Worm (Caenorhabditis elegans) whole organism, young adult: ENCODE results near the gene T05H4.3.
A peak's percentile ranks its signal among the peaks of the same experiment; 100 is the strongest.

Source experiments
- B0019.2 ChIP-seq: fragments of 200-800 bp; sonication (Bioruptor generic); conservative IDR thresholded peaks from 2 replicates; pipeline ENCODE4 v1.3.6; 2022; ENCODE audit warnings: missing genetic modification reagents, missing genetic modification characterization, missing compliant biosample characterization
- B0261.1 ChIP-seq: sonication (generic microtip); optimal IDR thresholded peaks from 2 replicates; lab custom pipeline; 2016; ENCODE audit warnings: mild to moderate bottlenecking, missing genetic modification characterization, moderate library complexity, missing compliant biosample characterization
- D2030.7 ChIP-seq: fragments of 200-800 bp; sonication (Bioruptor generic); IDR thresholded peaks from 2 replicates; pipeline ENCODE4 v1.3.6; 2022; ENCODE audit warnings: missing genetic modification reagents, missing genetic modification characterization, missing compliant biosample characterization
- F10E7.11 ChIP-seq: sonication (generic microtip); optimal IDR thresholded peaks from 2 replicates; lab custom pipeline; 2017; ENCODE audit warnings: mild to moderate bottlenecking, missing genetic modification characterization, moderate library complexity, missing compliant biosample characterization
- F33H1.4 ChIP-seq: fragments of 200-800 bp; sonication (Bioruptor generic); IDR thresholded peaks from 2 replicates; pipeline ENCODE4 v1.3.6; 2022; ENCODE audit warnings: missing genetic modification reagents, missing genetic modification characterization, missing compliant biosample characterization
- F37B4.10 ChIP-seq: fragments of 200-800 bp; sonication (Bioruptor generic); IDR thresholded peaks from 2 replicates; pipeline ENCODE4 v1.3.6; 2022; ENCODE audit warnings: missing genetic modification characterization, missing compliant biosample characterization
- F49E8.2 ChIP-seq: sonication (generic microtip); optimal IDR thresholded peaks from 3 replicates; lab custom pipeline; 2017; ENCODE audit warnings: missing genetic modification characterization, mild to moderate bottlenecking, missing compliant biosample characterization, antibody characterized with exemption, moderate library complexity; ENCODE audit not compliant: insufficient read depth
- Y53F4B.3 ChIP-seq: fragments of 200-800 bp; sonication (Bioruptor generic); IDR thresholded peaks from 2 replicates; pipeline ENCODE4 v1.3.6; 2022; ENCODE audit warnings: missing genetic modification reagents, missing genetic modification characterization, missing compliant biosample characterization
- Y53G8AR.9 ChIP-seq: fragments of 200-800 bp; sonication (Bioruptor generic); conservative IDR thresholded peaks from 2 replicates; pipeline ENCODE4 v1.3.6; 2022; ENCODE audit warnings: missing genetic modification reagents, missing genetic modification characterization, missing compliant biosample characterization
- Y95B8A.8 ChIP-seq: fragments of 200-800 bp; sonication (Bioruptor generic); IDR thresholded peaks from 2 replicates; pipeline ENCODE4 v1.3.6; 2022; ENCODE audit warnings: missing genetic modification reagents, missing genetic modification characterization, missing compliant biosample characterization
- ZK185.1 ChIP-seq: sonication (generic microtip); optimal IDR thresholded peaks from 2 replicates; lab custom pipeline; 2016; ENCODE audit warnings: mild to moderate bottlenecking, missing genetic modification characterization, missing compliant biosample characterization; ENCODE audit not compliant: poor library complexity, severe bottlenecking
- aptf-2 ChIP-seq: fragments of 200-800 bp; sonication (Bioruptor generic); conservative IDR thresholded peaks from 2 replicates; pipeline ENCODE4 v1.3.6; 2022; ENCODE audit warnings: missing genetic modification reagents, missing genetic modification characterization, missing compliant biosample characterization
- bed-1 ChIP-seq: fragments of 200-800 bp; sonication (Bioruptor generic); IDR thresholded peaks from 2 replicates; pipeline ENCODE4 v1.3.6; 2022; ENCODE audit warnings: missing genetic modification reagents, missing genetic modification characterization, missing compliant biosample characterization
- ccch-3 ChIP-seq: fragments of 200-800 bp; sonication (Bioruptor generic); optimal IDR thresholded peaks from 2 replicates; lab custom pipeline; 2018; ENCODE audit warnings: mild to moderate bottlenecking, missing genetic modification characterization, missing compliant biosample characterization
- cebp-1 ChIP-seq, 2 experiments: fragments of 200-800 bp in 1 of 2; sonication (Bioruptor generic) in 1 of 2; sonication (generic microtip) in 1 of 2; IDR thresholded peaks in 1 of 2; optimal IDR thresholded peaks in 1 of 2; 2 replicates each; pipeline versions ENCODE4 v1.3.6 to Lab custom; 2017 to 2022; ENCODE audit warnings: missing compliant biosample characterization in 2 of 2, missing genetic modification characterization in 2 of 2, mild to moderate bottlenecking in 1 of 2, missing genetic modification reagents in 1 of 2, moderate library complexity in 1 of 2
- ceh-27 ChIP-seq: fragments of 200-800 bp; sonication (Bioruptor generic); optimal IDR thresholded peaks from 2 replicates; lab custom pipeline; 2018; ENCODE audit warnings: mild to moderate bottlenecking, missing genetic modification characterization, moderate library complexity, missing compliant biosample characterization
- dox-1 ChIP-seq: fragments of 200-800 bp; sonication (Bioruptor generic); IDR thresholded peaks from 2 replicates; pipeline ENCODE4 v1.3.6; 2022; ENCODE audit warnings: missing genetic modification reagents, missing genetic modification characterization, missing compliant biosample characterization
- egl-18 ChIP-seq: fragments of 200-800 bp; sonication (Bioruptor generic); IDR thresholded peaks from 2 replicates; pipeline ENCODE4 v1.3.6; 2022; ENCODE audit warnings: missing genetic modification reagents, missing genetic modification characterization, missing compliant biosample characterization
- egrh-3 ChIP-seq: fragments of 200-800 bp; sonication (Bioruptor generic); IDR thresholded peaks from 2 replicates; pipeline ENCODE4 v1.3.6; 2022; ENCODE audit warnings: missing genetic modification reagents, missing genetic modification characterization, missing compliant biosample characterization
- ekl-4 ChIP-seq: fragments of 200-800 bp; sonication (Bioruptor generic); IDR thresholded peaks from 2 replicates; pipeline ENCODE4 v1.3.6; 2022; ENCODE audit warnings: missing genetic modification reagents, missing genetic modification characterization, missing compliant biosample characterization
- gei-17 ChIP-seq: fragments of 200-800 bp; sonication (Bioruptor generic); optimal IDR thresholded peaks from 2 replicates; lab custom pipeline; 2018; ENCODE audit warnings: mild to moderate bottlenecking, missing genetic modification characterization, missing compliant biosample characterization
- him-1 ChIP-seq: sonication (generic microtip); optimal IDR thresholded peaks from 2 replicates; lab custom pipeline; 2016; ENCODE audit warnings: missing genotype, missing genetic modification reagents, missing genetic modification characterization, missing compliant biosample characterization
- hlh-12 ChIP-seq: sonication (generic microtip); optimal IDR thresholded peaks from 2 replicates; lab custom pipeline; 2016; ENCODE audit warnings: missing genetic modification characterization, missing compliant biosample characterization
- hmg-1.2 ChIP-seq: fragments of 200-800 bp; sonication (Bioruptor generic); IDR thresholded peaks from 2 replicates; pipeline ENCODE4 v1.3.6; 2022; ENCODE audit warnings: missing genetic modification reagents, missing genetic modification characterization, missing compliant biosample characterization
- hmg-20 ChIP-seq: fragments of 200-800 bp; sonication (Bioruptor generic); IDR thresholded peaks from 2 replicates; pipeline ENCODE4 v1.3.6; 2022; ENCODE audit warnings: missing genetic modification reagents, missing genetic modification characterization, missing compliant biosample characterization
- lag-1 ChIP-seq: fragments of 200-800 bp; sonication (Bioruptor generic); IDR thresholded peaks from 2 replicates; pipeline ENCODE4 v1.3.6; 2022; ENCODE audit warnings: missing genetic modification reagents, missing genetic modification characterization, missing compliant biosample characterization
- lin-54 ChIP-seq: fragments of 200-800 bp; sonication (Bioruptor generic); optimal IDR thresholded peaks from 2 replicates; lab custom pipeline; 2018; ENCODE audit warnings: mild to moderate bottlenecking, missing genetic modification characterization, missing compliant biosample characterization
- lsl-1 ChIP-seq: fragments of 200-800 bp; sonication (Bioruptor generic); optimal IDR thresholded peaks from 2 replicates; lab custom pipeline; 2018; ENCODE audit warnings: mild to moderate bottlenecking, missing genetic modification characterization, moderate library complexity, missing compliant biosample characterization
- madf-6 ChIP-seq: fragments of 200-800 bp; sonication (Bioruptor generic); IDR thresholded peaks from 2 replicates; pipeline ENCODE4 v1.3.6; 2022; ENCODE audit warnings: missing genetic modification reagents, missing genetic modification characterization, missing compliant biosample characterization
- mcd-1 ChIP-seq: fragments of 200-800 bp; sonication (Bioruptor generic); IDR thresholded peaks from 2 replicates; pipeline ENCODE4 v1.3.6; 2022; ENCODE audit warnings: missing genetic modification reagents, missing genetic modification characterization, missing compliant biosample characterization
- nfya-1 ChIP-seq: sonication (generic microtip); optimal IDR thresholded peaks from 2 replicates; lab custom pipeline; 2017; ENCODE audit warnings: antibody characterized with exemption, missing compliant biosample characterization, missing genetic modification characterization, borderline replicate concordance; ENCODE audit not compliant: insufficient read depth
- nfyb-1 ChIP-seq: fragments of 200-800 bp; sonication (Bioruptor generic); IDR thresholded peaks from 2 replicates; pipeline ENCODE4 v1.3.6; 2022; ENCODE audit warnings: missing genetic modification reagents, missing genetic modification characterization, missing compliant biosample characterization
- nhr-27 ChIP-seq: fragments of 200-800 bp; sonication (Bioruptor generic); optimal IDR thresholded peaks from 2 replicates; lab custom pipeline; 2018; ENCODE audit warnings: mild to moderate bottlenecking, missing genetic modification characterization, moderate library complexity, missing compliant biosample characterization
- nhr-80 ChIP-seq: sonication (generic microtip); optimal IDR thresholded peaks from 2 replicates; lab custom pipeline; 2016; ENCODE audit warnings: missing genetic modification characterization, missing compliant biosample characterization
- nhr-90 ChIP-seq: sonication (generic microtip); optimal IDR thresholded peaks from 2 replicates; lab custom pipeline; 2016; ENCODE audit warnings: missing genotype, mild to moderate bottlenecking, missing genetic modification characterization, missing compliant biosample characterization
- repo-1 ChIP-seq: sonication (generic microtip); optimal IDR thresholded peaks from 2 replicates; lab custom pipeline; 2017; ENCODE audit warnings: mild to moderate bottlenecking, missing genetic modification characterization, missing compliant biosample characterization
- snpc-3.4 ChIP-seq: sonication (generic microtip); optimal IDR thresholded peaks from 2 replicates; lab custom pipeline; 2017; ENCODE audit warnings: missing genetic modification characterization, mild to moderate bottlenecking, missing compliant biosample characterization, antibody characterized with exemption, moderate library complexity, missing genotype, missing genetic modification reagents
- snpc-4 ChIP-seq, 5 experiments: fragments of 150-350 bp in 1 of 5; sonication (generic microtip) in 4 of 5; optimal IDR thresholded peaks; 2 replicates each; lab custom pipeline; 2014 to 2018; ENCODE audit warnings: missing genetic modification characterization in 5 of 5, missing biosample characterization in 3 of 5, antibody characterized with exemption in 2 of 5, mild to moderate bottlenecking in 2 of 5, missing compliant biosample characterization in 2 of 5, missing genotype in 2 of 5, moderate library complexity in 2 of 5, missing genetic modification reagents in 1 of 5
- somi-1 ChIP-seq: fragments of 200-800 bp; sonication (Bioruptor generic); optimal IDR thresholded peaks from 2 replicates; lab custom pipeline; 2018; ENCODE audit warnings: mild to moderate bottlenecking, missing genetic modification characterization, missing compliant biosample characterization
- unc-130 ChIP-seq: sonication (generic microtip); optimal IDR thresholded peaks from 2 replicates; lab custom pipeline; 2016; ENCODE audit warnings: missing genetic modification reagents, missing genetic modification characterization, missing compliant biosample characterization
- xnd-1 ChIP-seq: sonication (generic microtip); optimal IDR thresholded peaks from 2 replicates; lab custom pipeline; 2016; ENCODE audit warnings: missing genotype, missing genetic modification reagents, missing genetic modification characterization, missing compliant biosample characterization
- zfh-2 ChIP-seq: fragments of 200-800 bp; sonication (Bioruptor generic); conservative IDR thresholded peaks from 2 replicates; pipeline ENCODE4 v1.3.6; 2022; ENCODE audit warnings: missing genetic modification reagents, missing genetic modification characterization, missing compliant biosample characterization
- zim-3 ChIP-seq: sonication (generic microtip); optimal IDR thresholded peaks from 2 replicates; lab custom pipeline; 2017; ENCODE audit warnings: mild to moderate bottlenecking, missing genetic modification characterization, moderate library complexity, missing compliant biosample characterization
- ztf-18 ChIP-seq: sonication (generic microtip); optimal IDR thresholded peaks from 2 replicates; lab custom pipeline; 2016; ENCODE audit warnings: missing genotype, mild to moderate bottlenecking, missing genetic modification characterization, missing compliant biosample characterization
- ztf-25 ChIP-seq: fragments of 200-800 bp; sonication (Bioruptor generic); IDR thresholded peaks from 2 replicates; pipeline ENCODE4 v1.3.6; 2022; ENCODE audit warnings: missing genetic modification reagents, missing genetic modification characterization, missing compliant biosample characterization

T05H4.3 gene

ce11 chrV:6426843-6427242, 15.3 kb upstream of the T05H4.3 start, which contains the start of gene atp-4 (continued):
- TF ChIP-seq F33H1.4 (GFP tag; lab: Robert Waterston, UW) (no peak), ztf-25 (GFP tag; lab: Robert Waterston, UW) (no peak), unc-130 (no peak), egl-18 (GFP tag; lab: Robert Waterston, UW) (no peak), zim-3 (tag; lab: Kevin White, UChicago) (peak; percentile 20), hmg-20 (GFP tag; lab: Robert Waterston, UW) (no peak), xnd-1 (no peak), gei-17 (GFP tag; lab: Kevin White, UChicago) (no peak), F37B4.10 (GFP tag; lab: Robert Waterston, UW) (no peak), ekl-4 (GFP tag; lab: Robert Waterston, UW) (peak; percentile 34; the same call in 1 of the 2 replicates), mcd-1 (GFP tag; lab: Robert Waterston, UW) (no peak), B0019.2 (GFP tag; lab: Robert Waterston, UW) (no peak), lag-1 (GFP tag; lab: Robert Waterston, UW) (no peak), repo-1 (tag; lab: Kevin White, UChicago) (no peak), zfh-2 (GFP tag; lab: Robert Waterston, UW) (peak; percentile 63), somi-1 (GFP tag; lab: Kevin White, UChicago) (no peak), nhr-27 (tag; lab: Kevin White, UChicago) (no peak), snpc-3.4 (tag; lab: Kevin White, UChicago) (no peak), Y53F4B.3 (GFP tag; lab: Robert Waterston, UW) (no peak), Y95B8A.8 (GFP tag; lab: Robert Waterston, UW) (0 out of 2 replicates have a peak, but pooled peaks have one; percentile 24), egrh-3 (peak; percentile 39), B0261.1 (tag; lab: Kevin White, UChicago) (no peak), ztf-18 (no peak), him-1 (tag; lab: Kevin White, UChicago) (no peak), nfya-1 (tag; lab: Kevin White, UChicago) (no peak), lsl-1 (GFP tag; lab: Kevin White, UChicago) (no peak), bed-1 (GFP tag; lab: Robert Waterston, UW) (no peak), hlh-12 (no peak), ZK185.1 (no peak)

ce11 chrV:6427433-6427832, 14.7 kb upstream of the T05H4.3 start:
- peak; percentile 28; the same call in 1 of the 2 replicates for TF ChIP-seq hmg-1.2 (GFP tag; lab: Robert Waterston, UW)
- TF ChIP-seq aptf-2 (GFP tag; lab: Robert Waterston, UW) = no peak
- TF ChIP-seq Y95B8A.8 (GFP tag; lab: Robert Waterston, UW) = 0 out of 2 replicates have a peak, but pooled peaks have one; percentile 45
- TF ChIP-seq F33H1.4 (GFP tag; lab: Robert Waterston, UW) = peak; percentile 37; the same call in 1 of the 2 replicates
- TF ChIP-seq Y53G8AR.9 = 0 out of 2 replicates have a peak, but pooled peaks have one; percentile 27
- peak; percentile 39; the same call in 1 of the 2 replicates for TF ChIP-seq mcd-1 (GFP tag; lab: Robert Waterston, UW)
- peak; percentile 52; the same call in 1 of the 2 replicates for TF ChIP-seq madf-6 (GFP tag; lab: Robert Waterston, UW)
- TF ChIP-seq F49E8.2 (tag; lab: Kevin White, UChicago) = no peak
- peak; percentile 13; the same call in 1 of the 2 replicates for TF ChIP-seq D2030.7 (GFP tag; lab: Robert Waterston, UW)
- 0 out of 2 replicates have a peak, but pooled peaks have one; percentile 50 for TF ChIP-seq nfyb-1
- TF ChIP-seq lsl-1 (GFP tag; lab: Kevin White, UChicago) = peak; percentile 53
- peak; percentile 24; the same call in 1 of the 2 replicates for TF ChIP-seq ekl-4 (GFP tag; lab: Robert Waterston, UW)
- peak; percentile 25 for TF ChIP-seq lin-54 (GFP tag; lab: Kevin White, UChicago)
- no peak for TF ChIP-seq snpc-4 (GFP tag; optimal IDR thresholded peaks at IDR 0.05; lab: Kevin White, UChicago)
- TF ChIP-seq snpc-4 (tag; optimal IDR thresholded peaks at IDR 0.05; lab: Kevin White, UChicago) = peak in 1 of 4 experiments; percentile 5
- TF ChIP-seq nhr-80 (tag; lab: Kevin White, UChicago) = peak; percentile 16
- no peak for TF ChIP-seq ccch-3 (GFP tag; lab: Kevin White, UChicago)
- TF ChIP-seq dox-1 (GFP tag; lab: Robert Waterston, UW) = 0 out of 2 replicates have a peak, but pooled peaks have one; percentile 10
- TF ChIP-seq nhr-90 (tag; lab: Kevin White, UChicago) = no peak
- TF ChIP-seq F10E7.11 (tag; lab: Kevin White, UChicago) = no peak
- no peak for TF ChIP-seq ceh-27 (GFP tag; lab: Kevin White, UChicago)
- TF ChIP-seq cebp-1 (GFP tag; IDR thresholded peaks at IDR 0.05; lab: Robert Waterston, UW) = no peak
- peak; percentile 27 for TF ChIP-seq cebp-1 (tag; optimal IDR thresholded peaks at IDR 0.05; lab: Kevin White, UChicago)
